Fruit fly (Drosophila melanogaster) whole organism: ENCODE results near the gene Indy.

Source experiments
- CG8478 ChIP-seq: fragments of >200 bp; optimal IDR thresholded peaks from 2 replicates; lab custom pipeline; 2018; ENCODE audit warnings: inconsistent platforms
- Dll ChIP-seq: fragments of >200 bp; optimal IDR thresholded peaks from 2 replicates; lab custom pipeline; 2017
- EcR ChIP-seq, 2 experiments: fragments of >200 bp; optimal IDR thresholded peaks; 2 replicates each; lab custom pipeline; 2017; ENCODE audit warnings: missing biosample characterization in 2 of 2, missing genetic modification characterization in 2 of 2, missing genetic modification reagents in 2 of 2
- pan ChIP-seq: fragments of >200 bp; optimal IDR thresholded peaks from 2 replicates; lab custom pipeline; 2017
- psq ChIP-seq: fragments of >200 bp; optimal IDR thresholded peaks from 2 replicates; lab custom pipeline; 2017
- usp ChIP-seq: fragments of >200 bp; optimal IDR thresholded peaks from 2 replicates; lab custom pipeline; 2017; ENCODE audit warnings: missing biosample characterization, missing genetic modification characterization, mixed read lengths

The Indy gene

dm6 chr3L:18791232-18792008 is 54.6 kb downstream of the Indy start:
- TF ChIP-seq psq (lab: Kevin White, UChicago) = no peak
- no peak for TF ChIP-seq usp
- TF ChIP-seq EcR (GFP tag; optimal IDR thresholded peaks at IDR 0.05; lab: Kevin White, UChicago) = no peak
- no peak for TF ChIP-seq Dll (lab: Kevin White, UChicago)
- no peak for TF ChIP-seq pan (lab: Kevin White, UChicago)
- TF ChIP-seq CG8478 = no peak

- TF ChIP-seq usp (no peak), psq (lab: Kevin White, UChicago) (no peak), Dll (lab: Kevin White, UChicago) (no peak), pan (lab: Kevin White, UChicago) (no peak), EcR (GFP tag; optimal IDR thresholded peaks at IDR 0.05; lab: Kevin White, UChicago) (no peak), CG8478 (no peak)
Observed at dm6 chr3L:18790630-18791167, 55.4 kb downstream of the Indy start.

dm6 chr3L:18789203-18790018 is 56.7 kb downstream of the Indy start:
- TF ChIP-seq pan (lab: Kevin White, UChicago) (no peak), psq (lab: Kevin White, UChicago) (no peak), CG8478 (no peak), Dll (lab: Kevin White, UChicago) (no peak), EcR (GFP tag; optimal IDR thresholded peaks at IDR 0.05; lab: Kevin White, UChicago) (no peak)

dm6 chr3L:18787882-18788281 is 58.2 kb downstream of the Indy start:
- no peak for TF ChIP-seq EcR (GFP tag; optimal IDR thresholded peaks at IDR 0.05; lab: Kevin White, UChicago)
- no peak for TF ChIP-seq pan (lab: Kevin White, UChicago)
- TF ChIP-seq psq (lab: Kevin White, UChicago) = no peak
- no peak for TF ChIP-seq Dll (lab: Kevin White, UChicago)
- no peak for TF ChIP-seq CG8478
- TF ChIP-seq usp = no peak

dm6 chr3L:18786427-18787104 is 59.5 kb downstream of the Indy start:
- no peak for TF ChIP-seq Dll (lab: Kevin White, UChicago)
- TF ChIP-seq EcR (GFP tag; optimal IDR thresholded peaks at IDR 0.05; lab: Kevin White, UChicago) = no peak
- no peak for TF ChIP-seq CG8478
- TF ChIP-seq pan (lab: Kevin White, UChicago) = no peak
- TF ChIP-seq psq (lab: Kevin White, UChicago) = no peak
- TF ChIP-seq usp = no peak

dm6 chr3L:18786066-18786426 is 60.0 kb downstream of the Indy start:
- no peak for TF ChIP-seq pan (lab: Kevin White, UChicago)
- TF ChIP-seq usp = no peak

dm6 chr3L:18784562-18784961 is 61.5 kb downstream of the Indy start:
- TF ChIP-seq Dll (lab: Kevin White, UChicago) (no peak), psq (lab: Kevin White, UChicago) (no peak), pan (lab: Kevin White, UChicago) (no peak), CG8478 (no peak), usp (no peak), EcR (GFP tag; optimal IDR thresholded peaks at IDR 0.05; lab: Kevin White, UChicago) (no peak)

dm6 chr3L:18783544-18783943 is 62.5 kb downstream of the Indy start:
- TF ChIP-seq CG8478 (no peak), usp (no peak), Dll (lab: Kevin White, UChicago) (no peak), pan (lab: Kevin White, UChicago) (no peak), EcR (GFP tag; optimal IDR thresholded peaks at IDR 0.05; lab: Kevin White, UChicago) (no peak), psq (lab: Kevin White, UChicago) (no peak)

dm6 chr3L:18782653-18783052 is 63.4 kb downstream of the Indy start:
- TF ChIP-seq CG8478 (no peak), psq (lab: Kevin White, UChicago) (no peak), usp (no peak), Dll (lab: Kevin White, UChicago) (no peak), EcR (GFP tag; optimal IDR thresholded peaks at IDR 0.05; lab: Kevin White, UChicago) (no peak), pan (lab: Kevin White, UChicago) (no peak)

- no peak for TF ChIP-seq psq (lab: Kevin White, UChicago)
- no peak for TF ChIP-seq EcR (GFP tag; optimal IDR thresholded peaks at IDR 0.05; lab: Kevin White, UChicago)
- TF ChIP-seq CG8478 = no peak
- no peak for TF ChIP-seq usp
- no peak for TF ChIP-seq pan (lab: Kevin White, UChicago)
- TF ChIP-seq Dll (lab: Kevin White, UChicago) = no peak
Observed at dm6 chr3L:18781653-18782629, 64.1 kb downstream of the Indy start.
